Worm (Caenorhabditis elegans) whole organism, young adult: ENCODE results near the gene nuc-1.

Experiments used
- D2030.7 ChIP-seq: fragments of 200-800 bp; sonication (Bioruptor generic); IDR thresholded peaks from 2 replicates; pipeline ENCODE4 v1.3.6; 2022; ENCODE audit warnings: missing genetic modification reagents, missing genetic modification characterization, missing compliant biosample characterization
- F49E8.2 ChIP-seq: sonication (generic microtip); optimal IDR thresholded peaks from 3 replicates; lab custom pipeline; 2017; ENCODE audit warnings: missing genetic modification characterization, mild to moderate bottlenecking, missing compliant biosample characterization, antibody characterized with exemption, moderate library complexity; ENCODE audit not compliant: insufficient read depth
- ceh-79 ChIP-seq: sonication (generic microtip); optimal IDR thresholded peaks from 2 replicates; lab custom pipeline; 2017; ENCODE audit warnings: mild to moderate bottlenecking, missing genetic modification characterization, missing compliant biosample characterization
- gei-17 ChIP-seq: fragments of 200-800 bp; sonication (Bioruptor generic); optimal IDR thresholded peaks from 2 replicates; lab custom pipeline; 2018; ENCODE audit warnings: mild to moderate bottlenecking, missing genetic modification characterization, missing compliant biosample characterization
- madf-6 ChIP-seq: fragments of 200-800 bp; sonication (Bioruptor generic); IDR thresholded peaks from 2 replicates; pipeline ENCODE4 v1.3.6; 2022; ENCODE audit warnings: missing genetic modification reagents, missing genetic modification characterization, missing compliant biosample characterization
- mxl-1 ChIP-seq: sonication (generic microtip); optimal IDR thresholded peaks from 2 replicates; lab custom pipeline; 2016; ENCODE audit warnings: missing genetic modification characterization, missing compliant biosample characterization
- nfyb-1 ChIP-seq: fragments of 200-800 bp; sonication (Bioruptor generic); IDR thresholded peaks from 2 replicates; pipeline ENCODE4 v1.3.6; 2022; ENCODE audit warnings: missing genetic modification reagents, missing genetic modification characterization, missing compliant biosample characterization
- nhr-179 ChIP-seq: sonication (generic microtip); optimal IDR thresholded peaks from 2 replicates; lab custom pipeline; 2016; ENCODE audit warnings: mild to moderate bottlenecking, missing genetic modification characterization, missing compliant biosample characterization
- snpc-4 ChIP-seq, 5 experiments: fragments of 150-350 bp in 1 of 5; sonication (generic microtip) in 4 of 5; optimal IDR thresholded peaks; 2 replicates each; lab custom pipeline; 2014 to 2018; ENCODE audit warnings: missing genetic modification characterization in 5 of 5, missing biosample characterization in 3 of 5, antibody characterized with exemption in 2 of 5, mild to moderate bottlenecking in 2 of 5, missing compliant biosample characterization in 2 of 5, missing genotype in 2 of 5, moderate library complexity in 2 of 5, missing genetic modification reagents in 1 of 5
- tlf-1 ChIP-seq: fragments of 200-800 bp; sonication (Bioruptor generic); optimal IDR thresholded peaks from 2 replicates; lab custom pipeline; 2018; ENCODE audit warnings: mild to moderate bottlenecking, missing genetic modification characterization, missing compliant biosample characterization
- unc-62 ChIP-seq: fragments of 150-350 bp; optimal IDR thresholded peaks from 2 replicates; lab custom pipeline; 2014; ENCODE audit warnings: missing biosample characterization, missing genetic modification reagents, missing genetic modification characterization
- zfh-2 ChIP-seq: fragments of 200-800 bp; sonication (Bioruptor generic); conservative IDR thresholded peaks from 2 replicates; pipeline ENCODE4 v1.3.6; 2022; ENCODE audit warnings: missing genetic modification reagents, missing genetic modification characterization, missing compliant biosample characterization
- ztf-3 ChIP-seq: fragments of 200-800 bp; sonication (Bioruptor generic); optimal IDR thresholded peaks from 2 replicates; lab custom pipeline; 2018; ENCODE audit warnings: mild to moderate bottlenecking, missing genetic modification characterization, missing compliant biosample characterization

DNA sequence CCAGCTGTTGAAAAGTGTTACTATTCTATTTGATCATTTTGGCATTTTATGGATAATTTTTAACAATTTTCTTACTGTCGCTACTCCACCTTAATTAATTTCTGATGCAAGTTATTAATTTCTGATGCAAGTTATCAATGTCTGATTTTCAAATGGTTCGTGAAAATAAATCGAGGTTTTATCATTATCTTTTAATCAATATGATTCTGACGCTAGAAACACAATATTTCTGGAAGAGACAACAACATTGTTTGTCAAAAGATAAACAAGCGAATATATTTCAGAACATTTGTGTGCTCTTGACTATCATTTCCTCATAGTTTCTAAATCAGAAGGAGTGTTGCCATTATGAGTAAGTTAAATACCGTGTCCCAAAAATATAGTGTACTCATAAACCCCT, 26.7 kb downstream of the nuc-1 start, which contains the start of gene F49E2.2:
- no peak for TF ChIP-seq mxl-1 (tag; lab: Kevin White, UChicago)
- no peak for TF ChIP-seq nhr-179 (tag; lab: Kevin White, UChicago)
- no peak for TF ChIP-seq nfyb-1
- TF ChIP-seq madf-6 (GFP tag; lab: Robert Waterston, UW), result no peak
- TF ChIP-seq unc-62 (GFP tag; lab: Kevin White, UChicago), result no peak
- TF ChIP-seq F49E8.2, result no peak
- no peak for TF ChIP-seq ztf-3 (GFP tag; lab: Kevin White, UChicago)
- TF ChIP-seq ceh-79 (tag; lab: Kevin White, UChicago), result no peak
- no peak for TF ChIP-seq zfh-2
- no peak for TF ChIP-seq snpc-4 (GFP tag; optimal IDR thresholded peaks at IDR 0.05; lab: Kevin White, UChicago)
- TF ChIP-seq snpc-4 (tag; optimal IDR thresholded peaks at IDR 0.05; lab: Kevin White, UChicago), result no peak
- no peak for TF ChIP-seq D2030.7
- no peak for TF ChIP-seq tlf-1 (GFP tag; lab: Kevin White, UChicago)
- no peak for TF ChIP-seq gei-17 (GFP tag; lab: Kevin White, UChicago)
